Worm (Caenorhabditis elegans) whole organism, young adult: Measurements from ENCODE around the gene ufc-1.

Experiments
- F49E8.2 ChIP-seq: sonication (generic microtip); optimal IDR thresholded peaks from 3 replicates; lab custom pipeline; 2017; ENCODE audit warnings: missing genetic modification characterization, mild to moderate bottlenecking, missing compliant biosample characterization, antibody characterized with exemption, moderate library complexity; ENCODE audit not compliant: insufficient read depth
- Y95B8A.8 ChIP-seq: fragments of 200-800 bp; sonication (Bioruptor generic); IDR thresholded peaks from 2 replicates; pipeline ENCODE4 v1.3.6; 2022; ENCODE audit warnings: missing genetic modification reagents, missing genetic modification characterization, missing compliant biosample characterization
- ama-1 ChIP-seq, 3 experiments: fragments of 150-350 bp in 1 of 3; sonication (generic microtip) in 2 of 3; optimal IDR thresholded peaks; 2 replicates each; lab custom pipeline; 2014 to 2018; ENCODE audit warnings: missing biosample characterization in 2 of 3, missing genetic modification characterization in 2 of 3, missing genetic modification reagents in 2 of 3
- atf-7 ChIP-seq: sonication (generic microtip); optimal IDR thresholded peaks from 2 replicates; lab custom pipeline; 2017; ENCODE audit warnings: mild to moderate bottlenecking, missing genetic modification characterization, missing compliant biosample characterization
- attf-3 ChIP-seq: fragments of 200-800 bp; sonication (Bioruptor generic); conservative IDR thresholded peaks from 2 replicates; pipeline ENCODE4 v1.3.6; 2022; ENCODE audit warnings: missing genetic modification reagents, missing genetic modification characterization, missing compliant biosample characterization
- ceh-100 ChIP-seq: fragments of 200-800 bp; sonication (Bioruptor generic); IDR thresholded peaks from 2 replicates; pipeline ENCODE4 v1.3.6; 2022; ENCODE audit warnings: missing genetic modification reagents, missing genetic modification characterization, missing compliant biosample characterization
- dpl-1 ChIP-seq: fragments of 150-350 bp; optimal IDR thresholded peaks from 2 replicates; lab custom pipeline; 2014; ENCODE audit warnings: missing biosample characterization, missing genetic modification reagents, missing genetic modification characterization
- hrde-1 ChIP-seq: sonication (generic microtip); optimal IDR thresholded peaks from 2 replicates; lab custom pipeline; 2016; ENCODE audit warnings: missing genetic modification characterization, mild to moderate bottlenecking, missing compliant biosample characterization, moderate library complexity, missing genotype, missing genetic modification reagents, borderline replicate concordance
- madf-6 ChIP-seq: fragments of 200-800 bp; sonication (Bioruptor generic); IDR thresholded peaks from 2 replicates; pipeline ENCODE4 v1.3.6; 2022; ENCODE audit warnings: missing genetic modification reagents, missing genetic modification characterization, missing compliant biosample characterization
- nhr-27 ChIP-seq: fragments of 200-800 bp; sonication (Bioruptor generic); optimal IDR thresholded peaks from 2 replicates; lab custom pipeline; 2018; ENCODE audit warnings: mild to moderate bottlenecking, missing genetic modification characterization, moderate library complexity, missing compliant biosample characterization
- snpc-4 ChIP-seq, 5 experiments: fragments of 150-350 bp in 1 of 5; sonication (generic microtip) in 4 of 5; optimal IDR thresholded peaks; 2 replicates each; lab custom pipeline; 2014 to 2018; ENCODE audit warnings: missing genetic modification characterization in 5 of 5, missing biosample characterization in 3 of 5, antibody characterized with exemption in 2 of 5, mild to moderate bottlenecking in 2 of 5, missing compliant biosample characterization in 2 of 5, missing genotype in 2 of 5, moderate library complexity in 2 of 5, missing genetic modification reagents in 1 of 5
- tbp1 ChIP-seq: fragments of 200-800 bp; sonication (Bioruptor generic); optimal IDR thresholded peaks from 2 replicates; lab custom pipeline; 2018; ENCODE audit warnings: mild to moderate bottlenecking, missing genetic modification characterization, missing compliant biosample characterization
- ztf-28 ChIP-seq: fragments of 200-800 bp; sonication (Bioruptor generic); IDR thresholded peaks from 2 replicates; pipeline ENCODE4 v1.3.6; 2022; ENCODE audit warnings: missing genetic modification reagents, missing genetic modification characterization, missing compliant biosample characterization
- ztf-6 ChIP-seq: fragments of 200-800 bp; sonication (Bioruptor generic); IDR thresholded peaks from 2 replicates; pipeline ENCODE4 v1.3.6; 2022; ENCODE audit warnings: missing genetic modification reagents, missing genetic modification characterization, missing compliant biosample characterization

DNA sequence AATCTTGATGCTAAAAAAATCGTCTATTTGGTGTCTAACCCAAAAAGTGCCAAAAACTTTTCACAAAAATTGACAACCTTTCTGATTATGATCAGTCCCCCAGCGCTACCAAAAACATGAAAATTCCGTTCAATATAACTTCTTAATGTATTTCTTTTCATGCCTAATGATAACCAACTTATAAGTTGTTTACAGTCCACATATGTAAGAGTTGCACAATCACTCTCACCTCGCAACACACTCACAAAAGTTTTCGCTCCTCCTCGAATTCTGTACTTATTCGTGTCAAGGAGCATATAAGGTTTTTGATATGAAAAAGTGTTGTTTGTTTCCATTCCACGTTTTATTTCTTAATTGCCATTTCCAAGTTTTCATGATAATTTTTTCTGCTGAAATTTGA, 42.8 kb upstream of the ufc-1 start:
- TF ChIP-seq tbp1 (GFP tag; lab: Kevin White, UChicago): no peak
- TF ChIP-seq snpc-4 (GFP tag; optimal IDR thresholded peaks at IDR 0.05; lab: Kevin White, UChicago): no peak
- TF ChIP-seq snpc-4 (tag; optimal IDR thresholded peaks at IDR 0.05; lab: Kevin White, UChicago): no peak
- no peak for TF ChIP-seq F49E8.2 (tag; lab: Kevin White, UChicago)
- no peak for TF ChIP-seq ama-1 (optimal IDR thresholded peaks at IDR 0.05; lab: Kevin White, UChicago)
- no peak for TF ChIP-seq ama-1 (GFP tag; optimal IDR thresholded peaks at IDR 0.05; lab: Kevin White, UChicago)
- no peak for TF ChIP-seq hrde-1 (tag; lab: Kevin White, UChicago)
- no peak for TF ChIP-seq ceh-100 (GFP tag; lab: Robert Waterston, UW)
- TF ChIP-seq atf-7 (tag; lab: Kevin White, UChicago): no peak
- no peak for TF ChIP-seq attf-3 (GFP tag; lab: Robert Waterston, UW)
- TF ChIP-seq ztf-28 (GFP tag; lab: Robert Waterston, UW): no peak
- TF ChIP-seq madf-6: no peak
- TF ChIP-seq ztf-6 (GFP tag; lab: Robert Waterston, UW): no peak
- no peak for TF ChIP-seq dpl-1
- TF ChIP-seq nhr-27 (tag; lab: Kevin White, UChicago): no peak
- no peak for TF ChIP-seq Y95B8A.8 (GFP tag; lab: Robert Waterston, UW)
